Worm (Caenorhabditis elegans) whole organism, late embryonic: ENCODE data around the gene D2023.6.

ENCODE experiments used
- T23F11.4 ChIP-seq: fragments of 200-800 bp; sonication (Bioruptor generic); optimal IDR thresholded peaks from 2 replicates; lab custom pipeline; 2018; ENCODE audit warnings: mild to moderate bottlenecking, missing genetic modification characterization, missing compliant biosample characterization
- dve-1 ChIP-seq: sonication (generic microtip); optimal IDR thresholded peaks from 2 replicates; lab custom pipeline; 2017; ENCODE audit warnings: antibody characterized with exemption, mild to moderate bottlenecking, missing genetic modification characterization, missing compliant biosample characterization
- hlh-13 ChIP-seq: fragments of 200-800 bp; sonication (Bioruptor generic); optimal IDR thresholded peaks from 2 replicates; lab custom pipeline; 2018; ENCODE audit warnings: mild to moderate bottlenecking, missing genetic modification characterization, missing compliant biosample characterization
- npax-4 ChIP-seq: sonication (generic microtip); optimal IDR thresholded peaks from 2 replicates; lab custom pipeline; 2016; ENCODE audit warnings: missing genetic modification characterization, missing compliant biosample characterization
- pha-4 ChIP-seq: fragments of 150-350 bp; optimal IDR thresholded peaks from 2 replicates; lab custom pipeline; 2018; ENCODE audit warnings: missing biosample characterization, missing genetic modification reagents, missing genetic modification characterization
- ref-2 ChIP-seq: sonication (generic microtip); optimal IDR thresholded peaks from 2 replicates; lab custom pipeline; 2016; ENCODE audit warnings: missing genetic modification characterization, missing compliant biosample characterization
- tbx-7 ChIP-seq: sonication (generic microtip); optimal IDR thresholded peaks from 2 replicates; lab custom pipeline; 2016; ENCODE audit warnings: missing genotype, missing genetic modification characterization, missing compliant biosample characterization

DNA sequence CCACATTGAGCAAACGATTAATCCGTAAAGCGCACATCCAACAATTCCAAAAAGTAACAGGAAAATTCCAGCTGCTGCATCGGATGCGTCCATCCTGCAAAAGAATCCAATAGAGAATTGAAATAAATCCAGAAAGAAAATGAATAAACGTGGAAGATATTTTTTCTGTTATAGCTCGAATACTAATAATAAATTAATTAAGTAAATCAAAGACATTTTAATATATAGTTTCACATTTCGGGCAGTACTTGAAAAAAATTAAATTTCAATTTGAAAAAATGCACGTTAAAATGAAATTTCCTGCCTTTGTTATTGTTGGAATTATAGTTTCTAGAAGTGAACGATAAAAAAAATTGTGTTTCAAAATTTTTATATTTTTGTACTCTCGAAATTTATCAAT is 41.0 kb downstream of the D2023.6 start, which contains the start of gene R13H4.7:
- TF ChIP-seq T23F11.4 (GFP tag; lab: Kevin White, UChicago) (no peak), pha-4 (tag; lab: Kevin White, UChicago) (no peak), dve-1 (tag; lab: Kevin White, UChicago) (no peak), tbx-7 (tag; lab: Kevin White, UChicago) (no peak), hlh-13 (GFP tag; lab: Kevin White, UChicago) (no peak), npax-4 (tag; lab: Kevin White, UChicago) (no peak), ref-2 (tag; lab: Kevin White, UChicago) (no peak)
